Worm (Caenorhabditis elegans): ENCODE data around the gene tyr-2.
A peak's percentile ranks its signal among the peaks of the same experiment; 100 is the strongest.

DNA sequence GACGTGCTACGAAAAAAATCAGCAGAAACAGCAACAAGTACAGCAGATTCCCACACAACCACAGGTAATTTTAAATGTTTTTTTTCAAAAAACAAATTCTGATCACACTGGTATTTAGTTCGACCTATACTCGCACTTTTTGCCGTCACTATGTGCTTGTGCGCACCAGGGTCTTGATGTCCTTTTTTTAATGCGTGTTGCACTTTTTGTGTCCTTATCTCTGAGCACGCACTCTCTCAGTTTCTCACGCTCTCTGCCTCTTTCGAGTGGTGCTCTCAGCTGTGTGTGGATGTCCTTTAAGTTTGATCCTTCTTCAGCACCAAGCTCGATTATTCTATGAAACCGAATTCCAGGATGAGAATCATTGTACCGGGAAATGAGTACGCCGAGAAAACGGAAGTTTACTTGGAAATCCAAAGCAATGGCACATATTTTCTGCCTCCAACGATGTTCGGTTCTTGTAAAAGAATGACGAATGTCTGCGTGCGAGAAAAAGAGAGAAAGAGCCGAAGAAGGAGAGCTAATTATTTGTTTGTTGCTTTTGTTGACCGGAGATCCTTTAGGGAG, 25.5 kb upstream of the tyr-2 start:
- TF ChIP-seq ceh-28 (tag; optimal IDR thresholded peaks at IDR 0.05), result no peak
- TF ChIP-seq elt-2 (tag; optimal IDR thresholded peaks at IDR 0.05), result peak; percentile 16
- TF ChIP-seq zag-1 (tag; optimal IDR thresholded peaks at IDR 0.05), result no peak
- TF ChIP-seq ZK546.5 (tag; optimal IDR thresholded peaks at IDR 0.05), result no peak
- no peak for TF ChIP-seq skn-1 (tag; optimal IDR thresholded peaks at IDR 0.05)
